Fruit fly (Drosophila melanogaster): ENCODE results near the gene alph.
A peak's percentile ranks its signal among the peaks of the same experiment; 100 is the strongest.

alph gene

dm6 chr3R:29546418-29546817 lies 45.2 kb upstream of the alph start:
- TF ChIP-seq D (optimal IDR thresholded peaks at IDR 0.05): peak; percentile 67
- TF ChIP-seq D (GFP tag; optimal IDR thresholded peaks at IDR 0.05): no peak
- no peak for TF ChIP-seq Opbp (GFP tag; IDR thresholded peaks at IDR 0.05; ENCODE audit: partially characterized antibody)
- no peak for TF ChIP-seq CG10979 (tag; optimal IDR thresholded peaks at IDR 0.05)
- TF ChIP-seq CG2875 (GFP tag; optimal IDR thresholded peaks at IDR 0.05): no peak
- TF ChIP-seq tll (GFP tag; optimal IDR thresholded peaks at IDR 0.05): peak in 1 of 2 experiments; percentile 96

- TF ChIP-seq CG2202 (tag; optimal IDR thresholded peaks at IDR 0.05): peak; percentile 3
- TF ChIP-seq Xrp1 (GFP tag; IDR thresholded peaks at IDR 0.05): peak; percentile 32; the same call in 1 of the 2 replicates
- no peak for TF ChIP-seq Dbx (GFP tag; IDR thresholded peaks at IDR 0.05)
- no peak for TF ChIP-seq Deaf1 (tag; optimal IDR thresholded peaks at IDR 0.05)
- TF ChIP-seq chm (GFP tag; IDR thresholded peaks at IDR 0.05): no peak
- TF ChIP-seq CG12744 (GFP tag; optimal IDR thresholded peaks at IDR 0.05): no peak
- peak; percentile 3 for TF ChIP-seq Blimp-1 (GFP tag; optimal IDR thresholded peaks at IDR 0.05)
- peak; percentile 10 for TF ChIP-seq CG7839 (tag; optimal IDR thresholded peaks at IDR 0.05)
- TF ChIP-seq D19A (tag; optimal IDR thresholded peaks at IDR 0.05): no peak
- peak; percentile 49 for TF ChIP-seq CG15696 (tag; optimal IDR thresholded peaks at IDR 0.05)
- TF ChIP-seq slp2 (GFP tag; optimal IDR thresholded peaks at IDR 0.05): no peak
- TF ChIP-seq Abd-B (GFP tag; optimal IDR thresholded peaks at IDR 0.05): peak; percentile 36
- TF ChIP-seq NC2α (GFP tag; optimal IDR thresholded peaks at IDR 0.05): no peak
- TF ChIP-seq CG7556 (GFP tag; optimal IDR thresholded peaks at IDR 0.05): no peak
- TF ChIP-seq Dfd (GFP tag; optimal IDR thresholded peaks at IDR 0.05): no peak
- TF ChIP-seq Ets65A (GFP tag): no peak
- no peak for TF ChIP-seq nerfin-1 (tag; optimal IDR thresholded peaks at IDR 0.05)
- TF ChIP-seq CG14710 (tag; optimal IDR thresholded peaks at IDR 0.05): peak; percentile 39
- TF ChIP-seq dmrt11E (tag; optimal IDR thresholded peaks at IDR 0.05): peak; percentile 80
- TF ChIP-seq Ssrp (tag; optimal IDR thresholded peaks at IDR 0.05): no peak
- TF ChIP-seq CG17829 (tag; optimal IDR thresholded peaks at IDR 0.05): peak; percentile 37
- TF ChIP-seq CG17361 (GFP tag; IDR thresholded peaks at IDR 0.05): 0 out of 3 replicates have a peak, but pooled peaks have one; percentile 24
- no peak for TF ChIP-seq insv (GFP tag; optimal IDR thresholded peaks at IDR 0.05)
- TF ChIP-seq CG15514 (GFP tag; optimal IDR thresholded peaks at IDR 0.05): no peak
- peak in 1 of 3 experiments; percentile 94 for TF ChIP-seq Stat92E (GFP tag; optimal IDR thresholded peaks at IDR 0.05)
- no peak for TF ChIP-seq Vsx1 (GFP tag; optimal IDR thresholded peaks at IDR 0.05)
- no peak for TF ChIP-seq Scr (GFP tag; IDR thresholded peaks at IDR 0.05; ENCODE audit: partially characterized antibody)
- TF ChIP-seq sc (optimal IDR thresholded peaks at IDR 0.05): no peak
- TF ChIP-seq sc (GFP tag; optimal IDR thresholded peaks at IDR 0.05): no peak
- TF ChIP-seq nau (GFP tag; optimal IDR thresholded peaks at IDR 0.05): no peak
- TF ChIP-seq CG12391 (tag; optimal IDR thresholded peaks at IDR 0.05): peak; percentile 26
- TF ChIP-seq wek (GFP tag; optimal IDR thresholded peaks at IDR 0.05): no peak
- peak; percentile 35 for TF ChIP-seq zf30C (GFP tag; optimal IDR thresholded peaks at IDR 0.05)
- no peak for TF ChIP-seq BtbVII (GFP tag; optimal IDR thresholded peaks at IDR 0.05)
- TF ChIP-seq crol (GFP tag; IDR thresholded peaks at IDR 0.05): no peak
- TF ChIP-seq pan (optimal IDR thresholded peaks at IDR 0.05): no peak
- no peak for TF ChIP-seq pan (GFP tag; optimal IDR thresholded peaks at IDR 0.05 in 1 of 2, IDR thresholded peaks at IDR 0.05 in 1 of 2)
- no peak for TF ChIP-seq CG4360 (GFP tag; IDR thresholded peaks at IDR 0.05)
- TF ChIP-seq Med (GFP tag): peak; percentile 17
- peak in 1 of 2 experiments; percentile 59 for TF ChIP-seq bsh (GFP tag; optimal IDR thresholded peaks at IDR 0.05)
- no peak for TF ChIP-seq CG3407 (GFP tag; optimal IDR thresholded peaks at IDR 0.05)
Observed at dm6 chr3R:29547182-29547979, 44.2 kb upstream of the alph start.

Data from whole organism, embryonic.